Worm (Caenorhabditis elegans) whole organism, dauer: ENCODE measurements around the gene C45G9.10.

Experiments
- unc-62 ChIP-seq: sonication (generic microtip); optimal IDR thresholded peaks from 2 replicates; lab custom pipeline; 2017; ENCODE audit warnings: missing biosample characterization, missing genetic modification reagents, missing genetic modification characterization

Gene C45G9.10

ce11 chrIII:5006881-5007280 lies 54.8 kb downstream of the C45G9.10 start, which contains the start of gene R144.12:
R144.12 (minus strand) TSS chrIII:5006981.
- no peak for TF ChIP-seq unc-62
